Fruit fly (Drosophila melanogaster) whole organism, embryonic: Measurements from ENCODE around the gene kirre.
A peak's percentile ranks its signal among the peaks of the same experiment; 100 is the strongest.

Experiments used
- Atf3 ChIP-seq: fragments of 200-800 bp; sonication (Bioruptor generic); optimal IDR thresholded peaks from 3 replicates; lab custom pipeline; 2016; ENCODE audit warnings: missing biosample characterization, missing genetic modification characterization
- CG10366 ChIP-seq: fragments of 200-800 bp; sonication (Bioruptor generic); IDR thresholded peaks from 2 replicates; pipeline ENCODE4 v1.3.6; 2022; ENCODE audit warnings: missing biosample characterization, missing genetic modification characterization
- CG10565 ChIP-seq: fragments of 200-800 bp; sonication (Bioruptor generic); optimal IDR thresholded peaks from 3 replicates; lab custom pipeline; 2016; ENCODE audit warnings: missing biosample characterization, mild to moderate bottlenecking, missing genetic modification characterization
- CG10654 ChIP-seq: fragments of 200-800 bp; sonication (Bioruptor generic); optimal IDR thresholded peaks from 2 replicates; lab custom pipeline; 2016; ENCODE audit warnings: missing biosample characterization, missing genetic modification characterization
- CG12744 ChIP-seq: fragments of 200-800 bp; sonication (Bioruptor generic); optimal IDR thresholded peaks from 2 replicates; lab custom pipeline; 2016; ENCODE audit warnings: missing biosample characterization, missing genetic modification characterization
- CG34224 ChIP-seq: fragments of 200-800 bp; sonication (Bioruptor generic); IDR thresholded peaks from 3 replicates; pipeline ENCODE4 v1.3.6; 2022; ENCODE audit warnings: missing biosample characterization, missing genetic modification characterization; ENCODE audit not compliant: partially characterized antibody
- CG4282 ChIP-seq: fragments of 200-800 bp; sonication (Bioruptor generic); optimal IDR thresholded peaks from 2 replicates; lab custom pipeline; 2016; ENCODE audit warnings: missing biosample characterization, missing genetic modification characterization
- CG43689 ChIP-seq: fragments of 200-800 bp; sonication (Bioruptor generic); IDR thresholded peaks from 2 replicates; pipeline ENCODE4 v1.3.6; 2022; ENCODE audit warnings: missing biosample characterization, missing genetic modification characterization
- CG6689 ChIP-seq: fragments of 200-800 bp; sonication (Bioruptor generic); IDR thresholded peaks from 2 replicates; pipeline ENCODE4 v1.3.6; 2022; ENCODE audit warnings: missing biosample characterization, missing genetic modification characterization
- CG7963 ChIP-seq: fragments of 200-800 bp; sonication (Bioruptor generic); IDR thresholded peaks from 3 replicates; pipeline ENCODE4 v1.3.6; 2022; ENCODE audit warnings: missing biosample characterization, missing genetic modification characterization; ENCODE audit not compliant: partially characterized antibody
- CG9727 ChIP-seq: fragments of 200-800 bp; sonication (Bioruptor generic); optimal IDR thresholded peaks from 3 replicates; lab custom pipeline; 2017; ENCODE audit warnings: missing biosample characterization, mild to moderate bottlenecking, missing genetic modification characterization
- Chrac-16 ChIP-seq: fragments of 200-800 bp; sonication (Bioruptor generic); optimal IDR thresholded peaks from 3 replicates; lab custom pipeline; 2016; ENCODE audit warnings: missing biosample characterization, missing genetic modification characterization
- Doc3 ChIP-seq: fragments of 200-800 bp; sonication (Bioruptor generic); IDR thresholded peaks from 3 replicates; pipeline ENCODE4 v1.3.6; 2022; ENCODE audit warnings: missing biosample characterization, missing genetic modification characterization; ENCODE audit not compliant: partially characterized antibody
- Dref ChIP-seq: fragments of 200-800 bp; sonication (Bioruptor generic); IDR thresholded peaks from 2 replicates; pipeline ENCODE4 v1.3.6; 2022; ENCODE audit warnings: missing biosample characterization, missing genetic modification characterization
- E2f1 ChIP-seq: fragments of 200-800 bp; sonication (Bioruptor generic); IDR thresholded peaks from 2 replicates; pipeline ENCODE4 v1.3.6; 2022; ENCODE audit warnings: missing biosample characterization, missing genetic modification characterization
- H2.0 ChIP-seq: fragments of 200-800 bp; sonication (Bioruptor generic); IDR thresholded peaks from 2 replicates; pipeline ENCODE4 v1.3.6; 2022; ENCODE audit warnings: missing biosample characterization, missing genetic modification characterization
- HLH54F ChIP-seq: fragments of 200-800 bp; sonication (Bioruptor generic); optimal IDR thresholded peaks from 3 replicates; lab custom pipeline; 2016; ENCODE audit warnings: missing biosample characterization, missing genetic modification characterization
- Hsf ChIP-seq: fragments of 200-800 bp; sonication (Bioruptor generic); optimal IDR thresholded peaks from 3 replicates; lab custom pipeline; 2016; ENCODE audit warnings: missing biosample characterization, missing genetic modification characterization
- Kr ChIP-seq: fragments of 200-800 bp; sonication (Bioruptor generic); optimal IDR thresholded peaks from 2 replicates; lab custom pipeline; 2017; ENCODE audit warnings: missing biosample characterization, mild to moderate bottlenecking, missing genetic modification characterization
- Med ChIP-seq: fragments of 200-800 bp; sonication (Bioruptor generic); peaks from one replicate; lab custom pipeline; 2016; ENCODE audit warnings: missing biosample characterization, missing genetic modification characterization, mild to moderate bottlenecking, inconsistent platforms, moderate library complexity
- Nf-YC ChIP-seq: fragments of 200-800 bp; optimal IDR thresholded peaks from 3 replicates; lab custom pipeline; 2019; ENCODE audit warnings: missing biosample characterization, mild to moderate bottlenecking, missing genetic modification characterization, moderate library complexity
- Optix ChIP-seq: fragments of 200-800 bp; sonication (Bioruptor generic); IDR thresholded peaks from 3 replicates; pipeline ENCODE4 v1.3.6; 2022; ENCODE audit warnings: missing biosample characterization, missing genetic modification characterization
- Scr ChIP-seq: fragments of 200-800 bp; sonication (Bioruptor generic); IDR thresholded peaks from 2 replicates; pipeline ENCODE4 v1.3.6; 2022; ENCODE audit warnings: missing biosample characterization, missing genetic modification characterization; ENCODE audit not compliant: partially characterized antibody
- YL-1 ChIP-seq: fragments of 200-800 bp; sonication (Bioruptor generic); optimal IDR thresholded peaks from 3 replicates; lab custom pipeline; 2017; ENCODE audit warnings: missing biosample characterization, mild to moderate bottlenecking, missing genetic modification characterization
- ab ChIP-seq: fragments of 200-800 bp; sonication (Bioruptor generic); optimal IDR thresholded peaks from 2 replicates; lab custom pipeline; 2016; ENCODE audit warnings: missing biosample characterization, missing genetic modification characterization
- amos ChIP-seq: fragments of 200-800 bp; sonication (Bioruptor generic); IDR thresholded peaks from 2 replicates; pipeline ENCODE4 v1.3.6; 2022; ENCODE audit warnings: missing biosample characterization, missing genetic modification characterization; ENCODE audit not compliant: partially characterized antibody
- az2 ChIP-seq: fragments of 200-800 bp; sonication (Bioruptor generic); optimal IDR thresholded peaks from 3 replicates; lab custom pipeline; 2016; ENCODE audit warnings: missing biosample characterization, missing genetic modification characterization
- dan ChIP-seq: fragments of 200-800 bp; sonication (Bioruptor generic); IDR thresholded peaks from 2 replicates; pipeline ENCODE4 v1.3.6; 2022; ENCODE audit warnings: missing biosample characterization, missing genetic modification characterization
- emc ChIP-seq: fragments of 200-800 bp; sonication (Bioruptor generic); optimal IDR thresholded peaks from 2 replicates; lab custom pipeline; 2016; ENCODE audit warnings: missing biosample characterization, missing genetic modification characterization
- gfzf ChIP-seq: fragments of 200-800 bp; sonication (Bioruptor generic); optimal IDR thresholded peaks from 2 replicates; lab custom pipeline; 2016; ENCODE audit warnings: missing biosample characterization, mild to moderate bottlenecking, missing genetic modification characterization, moderate library complexity
- her ChIP-seq: fragments of 200-800 bp; sonication (Bioruptor generic); optimal IDR thresholded peaks from 2 replicates; lab custom pipeline; 2016; ENCODE audit warnings: missing biosample characterization, missing genetic modification characterization
- luna ChIP-seq: fragments of 200-800 bp; sonication (Bioruptor generic); optimal IDR thresholded peaks from 2 replicates; lab custom pipeline; 2016; ENCODE audit warnings: missing biosample characterization, missing genetic modification characterization
- mam ChIP-seq: fragments of 200-800 bp; sonication (Bioruptor generic); optimal IDR thresholded peaks from 3 replicates; lab custom pipeline; 2016; ENCODE audit warnings: missing biosample characterization, missing genetic modification characterization
- org-1 ChIP-seq: fragments of 200-800 bp; sonication (Bioruptor generic); optimal IDR thresholded peaks from 2 replicates; lab custom pipeline; 2017; ENCODE audit warnings: missing biosample characterization, missing genetic modification characterization
- pfk ChIP-seq: fragments of 200-800 bp; sonication (Bioruptor generic); optimal IDR thresholded peaks from 2 replicates; lab custom pipeline; 2018; ENCODE audit warnings: missing biosample characterization, mild to moderate bottlenecking, missing genetic modification characterization, moderate library complexity
- sim ChIP-seq: fragments of 200-800 bp; sonication (Bioruptor generic); IDR thresholded peaks from 2 replicates; pipeline ENCODE4 v1.3.6; 2022; ENCODE audit warnings: missing biosample characterization, missing genetic modification characterization
- slbo ChIP-seq: fragments of 200-800 bp; sonication (Bioruptor generic); IDR thresholded peaks from 2 replicates; pipeline ENCODE4 v1.3.6; 2022; ENCODE audit warnings: missing biosample characterization, missing genetic modification characterization
- trem ChIP-seq: fragments of 200-800 bp; optimal IDR thresholded peaks from 3 replicates; lab custom pipeline; 2019; ENCODE audit warnings: missing biosample characterization, mild to moderate bottlenecking, missing genetic modification characterization, moderate library complexity
- trh ChIP-seq: fragments of 200-800 bp; sonication (Bioruptor generic); optimal IDR thresholded peaks from 2 replicates; lab custom pipeline; 2016; ENCODE audit warnings: missing biosample characterization, missing genetic modification characterization
- yki ChIP-seq: fragments of >200 bp; optimal IDR thresholded peaks from 3 replicates; lab custom pipeline; 2018
- zen ChIP-seq: fragments of 200-800 bp; sonication (Bioruptor generic); optimal IDR thresholded peaks from 3 replicates; lab custom pipeline; 2018; ENCODE audit warnings: missing biosample characterization, mild to moderate bottlenecking, missing genetic modification characterization, moderate library complexity
- zen2 ChIP-seq: fragments of 200-800 bp; sonication (Bioruptor generic); IDR thresholded peaks from 3 replicates; pipeline ENCODE4 v1.3.6; 2022; ENCODE audit warnings: missing biosample characterization, missing genetic modification characterization; ENCODE audit not compliant: partially characterized antibody

Gene kirre

dm6 chrX:2720122-2720521 is 20.1 kb upstream of the kirre start, which contains the start of gene CG2701 (continued):
- TF ChIP-seq Dref (GFP tag; lab: Robert Waterston, UW) (peak; percentile 92), amos (GFP tag; lab: Robert Waterston, UW) (peak; percentile 77), CG7963 (GFP tag; lab: Robert Waterston, UW) (peak; percentile 59; the same call in 2 of the 3 replicates), YL-1 (GFP tag; lab: Kevin White, UChicago) (peak; percentile 57), Hsf (GFP tag; lab: Kevin White, UChicago) (peak; percentile 22), CG34224 (GFP tag; lab: Robert Waterston, UW) (peak; percentile 75), luna (GFP tag; lab: Kevin White, UChicago) (no peak), CG10654 (GFP tag; lab: Kevin White, UChicago) (no peak), dan (GFP tag; lab: Robert Waterston, UW) (no peak), mam (GFP tag; lab: Kevin White, UChicago) (peak; percentile 35), H2.0 (GFP tag; lab: Robert Waterston, UW) (no peak), E2f1 (GFP tag; lab: Robert Waterston, UW) (no peak), CG10366 (GFP tag; lab: Robert Waterston, UW) (no peak), slbo (GFP tag; lab: Robert Waterston, UW) (peak; percentile 53; the same call in 1 of the 2 replicates), Scr (peak; percentile 63), CG10565 (GFP tag; lab: Kevin White, UChicago) (no peak), CG4282 (GFP tag; lab: Kevin White, UChicago) (no peak), yki (no peak), CG9727 (GFP tag; lab: Kevin White, UChicago) (no peak), az2 (GFP tag; lab: Kevin White, UChicago) (no peak), Kr (no peak), CG43689 (GFP tag; lab: Robert Waterston, UW) (no peak), Med (GFP tag; lab: Kevin White, UChicago) (peak; percentile 88), HLH54F (GFP tag; lab: Kevin White, UChicago) (peak; percentile 11), sim (GFP tag; lab: Robert Waterston, UW) (no peak), CG6689 (GFP tag; lab: Robert Waterston, UW) (peak; percentile 99), zen2 (GFP tag; lab: Robert Waterston, UW) (peak; percentile 49; the same call in 1 of the 3 replicates), Chrac-16 (no peak), pfk (GFP tag; lab: Kevin White, UChicago) (no peak), gfzf (peak; percentile 32), trh (GFP tag; lab: Kevin White, UChicago) (no peak), Optix (GFP tag; lab: Robert Waterston, UW) (no peak), emc (no peak), CG12744 (GFP tag; lab: Kevin White, UChicago) (no peak), her (GFP tag; lab: Kevin White, UChicago) (peak; percentile 39), org-1 (GFP tag; lab: Kevin White, UChicago) (no peak), ab (GFP tag; lab: Kevin White, UChicago) (no peak), Atf3 (no peak), Doc3 (GFP tag; lab: Robert Waterston, UW) (peak; percentile 31; the same call in 1 of the 3 replicates), Nf-YC (tag; lab: Kevin White, UChicago) (no peak)
- TF ChIP-seq, all 482 proteins: peak for 99

- TF ChIP-seq zen (tag; lab: Kevin White, UChicago), result no peak
- TF ChIP-seq trem (tag; lab: Kevin White, UChicago), result peak; percentile 92
Measured at dm6 chrX:2726420-2726819, 13.8 kb upstream of the kirre start, which contains the start of gene vilya. TSS of gene vilya (plus strand) at chrX:2726678.
